Fruit fly (Drosophila melanogaster): Measurements from ENCODE around the gene Pka-R1.

dm6 chr3L:20848572-20848971 lies 32.7 kb downstream of the Pka-R1 start:
- TF ChIP-seq Dfd (GFP tag; optimal IDR thresholded peaks at IDR 0.05) (no peak), fru (GFP tag; optimal IDR thresholded peaks at IDR 0.05) (no peak)
